Worm (Caenorhabditis elegans): ENCODE results near the gene msp-38.

- TF ChIP-seq cog-1 (tag; optimal IDR thresholded peaks at IDR 0.05) (no peak), med-1 (GFP tag; optimal IDR thresholded peaks at IDR 0.05; ENCODE audit: insufficient read depth) (no peak), flt-1 (GFP tag; IDR thresholded peaks at IDR 0.05) (no peak)
Observed at ce11 chrIV:10170808-10171207, 27.3 kb upstream of the msp-38 start.

All from whole organism, midembryonic.